Comparison of ENCODE assay signal across 2 worm cellular contexts in the genomic region with DNA sequence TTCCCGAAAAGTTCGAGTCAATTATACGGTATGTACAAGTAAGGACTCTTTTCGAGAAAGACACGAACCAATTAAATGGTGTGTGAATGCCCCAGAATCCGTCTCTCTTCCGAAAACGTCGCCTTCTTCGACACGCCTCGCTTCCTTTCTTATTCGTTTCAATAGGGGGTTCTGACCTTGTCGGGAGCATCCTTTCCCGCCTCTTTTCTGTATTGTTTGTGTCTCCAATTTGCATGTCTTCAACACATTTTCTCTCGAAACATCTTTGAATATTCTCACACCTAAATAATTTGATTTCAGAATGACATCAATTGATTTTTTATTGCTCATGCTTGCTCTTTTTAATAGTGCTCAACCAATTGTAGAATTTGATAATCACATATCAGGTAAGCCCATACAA.
TF ChIP-seq lines count a peak whose summit lies in the region.

A gene (plus strand): TSS at position 301 of the 400 bp plus-strand sequence.

TF ChIP-seq in whole organism, late embryonic, 69 proteins besides CTCF, POLR2A, EP300 and RAD21:
- TF ChIP-seq ref-2 (tag; optimal IDR thresholded peaks at IDR 0.05; lab: Kevin White, UChicago) (peak; percentile 24), ceh-48 (tag; optimal IDR thresholded peaks at IDR 0.05; lab: Kevin White, UChicago) (no peak)

TF ChIP-seq in whole organism, mixed stage, embryonic, 35 proteins besides CTCF, POLR2A, EP300 and RAD21:
- TF ChIP-seq sptf-1 (tag; optimal IDR thresholded peaks at IDR 0.05; lab: Kevin White, UChicago), result peak; percentile 22
- no peak for TF ChIP-seq lsy-2 (tag; optimal IDR thresholded peaks at IDR 0.05; lab: Kevin White, UChicago)
- TF ChIP-seq ham-2 (GFP tag; optimal IDR thresholded peaks at IDR 0.05; lab: Kevin White, UChicago), result peak; percentile 8
- no peak for TF ChIP-seq ztf-11 (tag; optimal IDR thresholded peaks at IDR 0.05; lab: Kevin White, UChicago)
- peak; percentile 23 for TF ChIP-seq mls-2 (tag; optimal IDR thresholded peaks at IDR 0.05; lab: Kevin White, UChicago)
